Fruit fly (Drosophila melanogaster) whole organism, adult: ENCODE data around the gene CG9154.

Experiments
- CG12768 ChIP-seq: fragments of 200-800 bp; sonication (Bioruptor generic); optimal IDR thresholded peaks from 2 replicates; lab custom pipeline; 2017; ENCODE audit warnings: missing biosample characterization, missing genetic modification characterization, mild to moderate bottlenecking, moderate library complexity, missing genetic modification reagents
- CG1620 ChIP-seq: fragments of 200-800 bp; sonication (Bioruptor generic); optimal IDR thresholded peaks from 2 replicates; lab custom pipeline; 2016; ENCODE audit warnings: missing biosample characterization, missing genetic modification characterization
- CG33017 ChIP-seq: fragments of 200-800 bp; sonication (Bioruptor generic); optimal IDR thresholded peaks from 2 replicates; lab custom pipeline; 2018; ENCODE audit warnings: missing biosample characterization, mild to moderate bottlenecking, missing genetic modification characterization, moderate library complexity
- CG7045 ChIP-seq: fragments of 200-800 bp; sonication (Bioruptor generic); optimal IDR thresholded peaks from 2 replicates; lab custom pipeline; 2017; ENCODE audit warnings: missing biosample characterization, mild to moderate bottlenecking, missing genetic modification characterization
- CG7101 ChIP-seq: fragments of 200-800 bp; sonication (Bioruptor generic); optimal IDR thresholded peaks from 2 replicates; lab custom pipeline; 2018; ENCODE audit warnings: missing biosample characterization, mild to moderate bottlenecking, missing genetic modification characterization, moderate library complexity
- Crg-1 ChIP-seq: fragments of 200-800 bp; sonication (Bioruptor generic); optimal IDR thresholded peaks from 2 replicates; lab custom pipeline; 2016; ENCODE audit warnings: missing biosample characterization, missing genetic modification characterization
- Mnt ChIP-seq: fragments of 200-800 bp; sonication (Bioruptor generic); optimal IDR thresholded peaks from 2 replicates; lab custom pipeline; 2016; ENCODE audit warnings: missing biosample characterization, mild to moderate bottlenecking, missing genetic modification characterization
- cnc ChIP-seq, 2 experiments: fragments of >200 bp; optimal IDR thresholded peaks; 2 replicates each; lab custom pipeline; 2017
- pad ChIP-seq: fragments of 200-800 bp; sonication (Bioruptor generic); optimal IDR thresholded peaks from 3 replicates; lab custom pipeline; 2017; ENCODE audit warnings: missing biosample characterization, missing genetic modification characterization, mild to moderate bottlenecking, moderate library complexity, missing genetic modification reagents
- toe ChIP-seq: fragments of 200-800 bp; sonication (Bioruptor generic); optimal IDR thresholded peaks from 2 replicates; lab custom pipeline; 2016; ENCODE audit warnings: missing biosample characterization, missing genetic modification characterization

dm6 chr2L:6087685-6088084 is 17.2 kb upstream of the CG9154 start:
- TF ChIP-seq Mnt (no peak), CG7101 (tag; lab: Kevin White, UChicago) (no peak), pad (no peak), CG7045 (GFP tag; lab: Kevin White, UChicago) (no peak), CG33017 (tag; lab: Kevin White, UChicago) (no peak), CG1620 (GFP tag; lab: Kevin White, UChicago) (no peak), CG12768 (GFP tag; lab: Kevin White, UChicago) (no peak), toe (GFP tag; lab: Kevin White, UChicago) (no peak), cnc (optimal IDR thresholded peaks at IDR 0.05; lab: Kevin White, UChicago) (no peak), Crg-1 (no peak)
